Worm (Caenorhabditis elegans): ENCODE measurements around the gene F13A7.11.

The F13A7.11 gene

ce11 chrV:16406357-16406756 lies 11.3 kb upstream of the F13A7.11 start:
- TF ChIP-seq elt-3 (tag; optimal IDR thresholded peaks at IDR 0.05) (no peak), pag-3 (tag; optimal IDR thresholded peaks at IDR 0.05; ENCODE audit: borderline replicate concordance, insufficient read depth) (no peak)

DNA sequence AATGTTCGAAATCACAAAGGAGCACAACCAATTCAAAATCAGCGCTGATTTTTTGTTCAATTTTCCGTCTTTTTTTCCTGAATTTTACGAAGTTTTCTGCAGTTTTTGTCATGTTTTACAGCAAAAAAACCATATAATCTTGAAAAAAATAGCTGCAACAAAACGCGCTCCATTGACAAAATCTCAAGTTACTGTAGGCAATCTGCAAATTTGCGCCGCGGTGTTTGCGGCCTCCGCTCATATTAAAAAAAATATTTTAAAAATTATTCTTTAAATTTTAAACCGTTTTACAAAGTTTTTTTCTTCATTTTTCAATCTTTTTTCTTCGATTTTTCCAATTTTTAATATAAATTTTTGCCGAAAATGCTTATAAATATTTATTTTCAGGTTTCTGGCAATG lies 10.3 kb upstream of the F13A7.11 start:
- TF ChIP-seq ceh-63 (GFP tag; optimal IDR thresholded peaks at IDR 0.05) (no peak), tlp-1 (tag; optimal IDR thresholded peaks at IDR 0.05) (no peak), C34B4.2 (tag; optimal IDR thresholded peaks at IDR 0.05) (no peak), blmp-1 (tag; optimal IDR thresholded peaks at IDR 0.05) (no peak), C16A3.4 (tag; optimal IDR thresholded peaks at IDR 0.05) (no peak), efl-1 (optimal IDR thresholded peaks at IDR 0.05) (peak in 1 of 2 experiments; percentile 85), efl-1 (GFP tag; optimal IDR thresholded peaks at IDR 0.05 in 1 of 2) (no peak), jun-1 (tag; optimal IDR thresholded peaks at IDR 0.05) (no peak)

ce11 chrV:16403974-16404373 lies 8.9 kb upstream of the F13A7.11 start, which contains the start of gene syp-1:
TSS of gene syp-1 (plus strand) at chrV:16404274.
- TF ChIP-seq aly-2 (tag; optimal IDR thresholded peaks at IDR 0.05) (no peak), isw-1 (GFP tag; IDR thresholded peaks at IDR 0.05) (no peak), nhr-19 (GFP tag; conservative IDR thresholded peaks at IDR 0.05) (no peak), nhr-237 (tag; optimal IDR thresholded peaks at IDR 0.05) (no peak), mef-2 (tag; optimal IDR thresholded peaks at IDR 0.05) (no peak), zip-4 (GFP tag; optimal IDR thresholded peaks at IDR 0.05) (no peak), efl-3 (GFP tag; optimal IDR thresholded peaks at IDR 0.05) (no peak), tlp-1 (tag; optimal IDR thresholded peaks at IDR 0.05) (no peak), alr-1 (tag; optimal IDR thresholded peaks at IDR 0.05; ENCODE audit: borderline replicate concordance) (no peak), xbp-1 (tag; optimal IDR thresholded peaks at IDR 0.05) (no peak), fkh-4 (tag; optimal IDR thresholded peaks at IDR 0.05; ENCODE audit: borderline replicate concordance) (no peak)

DNA sequence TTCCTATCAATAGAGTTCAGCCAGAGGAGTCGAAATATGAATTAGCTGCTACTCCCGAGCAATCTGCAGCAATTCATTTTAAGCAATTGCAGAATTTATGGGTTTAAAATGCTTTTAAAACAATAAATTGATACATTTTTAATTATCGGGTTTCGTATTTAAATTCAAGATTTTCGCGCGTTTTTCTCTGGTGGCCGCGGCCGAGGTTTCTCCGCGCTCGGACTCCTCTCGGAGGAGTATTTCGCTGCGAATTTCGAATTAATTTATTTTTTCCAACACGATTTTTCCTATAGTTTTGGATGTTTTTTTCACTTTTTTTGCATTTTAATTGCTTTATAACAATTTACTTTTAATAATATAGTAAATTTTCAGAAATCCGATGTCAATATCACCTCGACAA lies 6.4 kb upstream of the F13A7.11 start, which contains the start of gene F13A7.14:
TSS of gene F13A7.14 (plus strand) at position 373 of the 400 bp plus-strand sequence.
- no peak for TF ChIP-seq nhr-76 (tag; optimal IDR thresholded peaks at IDR 0.05)
- TF ChIP-seq sox-4 (tag; optimal IDR thresholded peaks at IDR 0.05), result peak; percentile 94
- peak; percentile 92 for TF ChIP-seq nhr-20 (tag; optimal IDR thresholded peaks at IDR 0.05)
- peak; percentile 83 for TF ChIP-seq unc-86 (tag; optimal IDR thresholded peaks at IDR 0.05)
- peak; percentile 95 for TF ChIP-seq nhr-85 (tag)
- TF ChIP-seq hpl-2 (GFP tag; optimal IDR thresholded peaks at IDR 0.05), result no peak
- peak; percentile 85 for TF ChIP-seq sup-37 (GFP tag; optimal IDR thresholded peaks at IDR 0.05)
- TF ChIP-seq dpl-1 (GFP tag; optimal IDR thresholded peaks at IDR 0.05), result peak; percentile 95 to 98 (median 97)
- no peak for TF ChIP-seq mef-2 (tag; optimal IDR thresholded peaks at IDR 0.05)
- peak; percentile 25 for TF ChIP-seq nhr-11 (tag; optimal IDR thresholded peaks at IDR 0.05)
- TF ChIP-seq ceh-8 (GFP tag; optimal IDR thresholded peaks at IDR 0.05), result peak; percentile 61
- TF ChIP-seq lir-3 (tag; optimal IDR thresholded peaks at IDR 0.05; ENCODE audit: poor library complexity), result peak; percentile 96
- TF ChIP-seq lin-15B (tag; optimal IDR thresholded peaks at IDR 0.05), result peak; percentile 64
- TF ChIP-seq aha-1 (tag; optimal IDR thresholded peaks at IDR 0.05), result no peak
- TF ChIP-seq pax-3 (tag; optimal IDR thresholded peaks at IDR 0.05), result peak; percentile 94
- TF ChIP-seq nhr-71 (tag; optimal IDR thresholded peaks at IDR 0.05), result peak; percentile 95
- peak in 1 of 2 experiments; percentile 47 for TF ChIP-seq mdl-1 (tag; optimal IDR thresholded peaks at IDR 0.05)
- peak; percentile 74 for TF ChIP-seq vab-15 (tag; optimal IDR thresholded peaks at IDR 0.05)
- peak; percentile 89 for TF ChIP-seq swsn-7 (tag; optimal IDR thresholded peaks at IDR 0.05)
- TF ChIP-seq nhr-19 (GFP tag; conservative IDR thresholded peaks at IDR 0.05), result peak; percentile 91
- TF ChIP-seq zip-4 (GFP tag; optimal IDR thresholded peaks at IDR 0.05), result peak; percentile 80
- TF ChIP-seq irx-1 (tag; optimal IDR thresholded peaks at IDR 0.05), result peak; percentile 96
- peak; percentile 86 for TF ChIP-seq grh-1 (GFP tag; IDR thresholded peaks at IDR 0.05)
- TF ChIP-seq nhr-12 (tag; optimal IDR thresholded peaks at IDR 0.05), result no peak
- TF ChIP-seq unc-130 (tag; optimal IDR thresholded peaks at IDR 0.05), result peak; percentile 79
- peak in 2 of 6 experiments; percentile 29 to 87 for TF ChIP-seq elt-3 (tag; optimal IDR thresholded peaks at IDR 0.05)
- peak; percentile 77 for TF ChIP-seq fkh-8 (tag; optimal IDR thresholded peaks at IDR 0.05)
- TF ChIP-seq lin-35 (GFP tag; optimal IDR thresholded peaks at IDR 0.05), result peak; percentile 96 to 97
- peak; percentile 79 for TF ChIP-seq mep-1 (tag; optimal IDR thresholded peaks at IDR 0.05)
- no peak for TF ChIP-seq egl-27 (tag; optimal IDR thresholded peaks at IDR 0.05)
- peak; percentile 68 to 81 (median 70) for TF ChIP-seq ceh-82 (tag; optimal IDR thresholded peaks at IDR 0.05)
- no peak for TF ChIP-seq ces-1 (GFP tag; optimal IDR thresholded peaks at IDR 0.05)

All from whole organism, L1 larva.